Fruit fly (Drosophila melanogaster) whole organism: ENCODE data around the gene Gr93d.

Experiments used
- pan ChIP-seq: fragments of >200 bp; optimal IDR thresholded peaks from 2 replicates; lab custom pipeline; 2017
- psq ChIP-seq: fragments of >200 bp; optimal IDR thresholded peaks from 2 replicates; lab custom pipeline; 2017

- TF ChIP-seq psq (lab: Kevin White, UChicago): no peak
- TF ChIP-seq pan (lab: Kevin White, UChicago): peak; percentile 72
Observed at dm6 chr3R:21874982-21875466, 28.6 kb upstream of the Gr93d start, which contains the start of gene CG6656.
